Fruit fly (Drosophila melanogaster) Kc167 (cell line): ENCODE measurements around the gene app.

Experiments
- Myc ChIP-seq: fragments of >200 bp; optimal IDR thresholded peaks from 2 replicates; lab custom pipeline; 2017; ENCODE audit warnings: missing external identifiers
- Sin3A ChIP-seq: fragments of >200 bp; optimal IDR thresholded peaks from 2 replicates; lab custom pipeline; 2018; ENCODE audit warnings: missing external identifiers
- h ChIP-seq: fragments of >200 bp; optimal IDR thresholded peaks from 3 replicates; lab custom pipeline; 2018; ENCODE audit warnings: missing external identifiers
- insv ChIP-seq: fragments of >200 bp; optimal IDR thresholded peaks from 3 replicates; lab custom pipeline; 2018; ENCODE audit warnings: missing external identifiers
- psq ChIP-seq: fragments of >200 bp; optimal IDR thresholded peaks from 2 replicates; lab custom pipeline; 2017; ENCODE audit warnings: missing external identifiers
- ttk ChIP-seq: sonication (Bioruptor generic); optimal IDR thresholded peaks from 2 replicates; lab custom pipeline; 2017; ENCODE audit warnings: missing external identifiers

DNA sequence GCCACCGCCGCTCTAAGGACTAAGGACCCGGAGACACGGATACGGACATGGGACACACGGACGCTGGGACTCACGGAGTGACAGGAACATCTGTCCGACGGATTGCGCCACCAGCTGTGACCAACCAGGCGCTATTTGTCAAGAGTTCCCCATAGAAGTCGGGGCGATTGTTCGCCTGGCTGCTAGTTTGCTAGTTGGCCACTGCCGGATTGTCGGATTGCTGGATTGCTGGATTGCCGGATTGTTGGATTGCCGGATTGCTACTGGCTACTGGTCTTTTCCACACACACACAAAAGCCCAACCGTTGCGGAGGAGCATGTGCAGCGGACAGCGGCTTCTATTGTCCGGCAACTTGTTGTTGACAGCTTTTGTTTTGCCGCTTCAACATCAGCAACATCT, 39.4 kb downstream of the app start:
- TF ChIP-seq ttk (lab: Kevin White, UChicago), result no peak
- no peak for TF ChIP-seq h (lab: Kevin White, UChicago)
- no peak for TF ChIP-seq psq (lab: Kevin White, UChicago)
- TF ChIP-seq Myc (lab: Kevin White, UChicago), result no peak
- TF ChIP-seq insv (lab: Kevin White, UChicago), result no peak
- TF ChIP-seq Sin3A (lab: Kevin White, UChicago), result no peak
